Worm (Caenorhabditis elegans) whole organism, L1 larva: ENCODE results near the gene srh-295.

Experiments used
- C04F5.9 ChIP-seq: sonication (generic microtip); optimal IDR thresholded peaks from 2 replicates; lab custom pipeline; 2016; ENCODE audit warnings: missing genetic modification characterization, missing compliant biosample characterization
- aly-2 ChIP-seq: fragments of 150-350 bp; optimal IDR thresholded peaks from 2 replicates; lab custom pipeline; 2014; ENCODE audit warnings: missing biosample characterization, missing genetic modification characterization
- ama-1 ChIP-seq: fragments of 150-350 bp; optimal IDR thresholded peaks from 2 replicates; lab custom pipeline; 2014
- ceh-8 ChIP-seq: fragments of 200-800 bp; sonication (Bioruptor generic); optimal IDR thresholded peaks from 2 replicates; lab custom pipeline; 2018; ENCODE audit warnings: mild to moderate bottlenecking, missing genetic modification characterization, moderate library complexity, missing compliant biosample characterization
- ceh-88 ChIP-seq: fragments of 200-800 bp; sonication (Bioruptor generic); IDR thresholded peaks from 2 replicates; pipeline ENCODE4 v1.3.6; 2022; ENCODE audit warnings: missing genetic modification characterization, missing compliant biosample characterization
- dsc-1 ChIP-seq: sonication (generic microtip); optimal IDR thresholded peaks from 2 replicates; lab custom pipeline; 2016; ENCODE audit warnings: mild to moderate bottlenecking, missing genetic modification characterization, missing compliant biosample characterization
- efl-1 ChIP-seq, 4 experiments: fragments of 150-350 bp; optimal IDR thresholded peaks in 3 of 4; peaks in 1 of 4; 1 replicate in 1 of 4; 2 replicates in 3 of 4; lab custom pipeline; 2014; ENCODE audit warnings: missing biosample characterization in 2 of 4, missing genetic modification characterization in 2 of 4, missing genetic modification reagents in 2 of 4
- egl-27 ChIP-seq, 2 experiments: fragments of 150-350 bp in 1 of 2; sonication (generic microtip); optimal IDR thresholded peaks; 3 replicates each; lab custom pipeline; 2017 to 2018; ENCODE audit warnings: missing biosample characterization in 2 of 2, missing genetic modification characterization in 2 of 2, missing genetic modification reagents in 2 of 2
- elt-3 ChIP-seq, 6 experiments: fragments of 150-350 bp in 1 of 6; sonication (generic microtip); optimal IDR thresholded peaks; 2 replicates each; lab custom pipeline; 2017 to 2018; ENCODE audit warnings: missing biosample characterization in 6 of 6, missing genetic modification characterization in 6 of 6, inconsistent platforms in 1 of 6
- fkh-10 ChIP-seq: sonication (generic microtip); optimal IDR thresholded peaks from 2 replicates; lab custom pipeline; 2017; ENCODE audit warnings: missing biosample characterization, missing genetic modification reagents, missing genetic modification characterization
- grh-1 ChIP-seq: fragments of 200-800 bp; sonication (Bioruptor generic); IDR thresholded peaks from 2 replicates; pipeline ENCODE4 v1.3.6; 2022; ENCODE audit warnings: missing genetic modification reagents, missing genetic modification characterization, missing compliant biosample characterization
- hlh-17 ChIP-seq: fragments of 200-800 bp; sonication (Bioruptor generic); optimal IDR thresholded peaks from 2 replicates; lab custom pipeline; 2018; ENCODE audit warnings: missing genetic modification characterization, mild to moderate bottlenecking, missing compliant biosample characterization, moderate library complexity, borderline replicate concordance
- hlh-4 ChIP-seq: sonication (generic microtip); optimal IDR thresholded peaks from 2 replicates; lab custom pipeline; 2016; ENCODE audit warnings: mild to moderate bottlenecking, missing genetic modification characterization, missing compliant biosample characterization
- hpl-2 ChIP-seq: fragments of 150-350 bp; optimal IDR thresholded peaks from 2 replicates; lab custom pipeline; 2014; ENCODE audit warnings: missing biosample characterization, missing genetic modification reagents, missing genetic modification characterization
- irx-1 ChIP-seq: sonication (generic microtip); optimal IDR thresholded peaks from 2 replicates; lab custom pipeline; 2016; ENCODE audit warnings: missing genetic modification characterization, missing compliant biosample characterization
- isw-1 ChIP-seq: fragments of 200-800 bp; sonication (Bioruptor generic); IDR thresholded peaks from 2 replicates; pipeline ENCODE4 v1.3.6; 2022; ENCODE audit warnings: missing genetic modification characterization, missing compliant biosample characterization
- jun-1 ChIP-seq: fragments of 150-350 bp; optimal IDR thresholded peaks from 2 replicates; lab custom pipeline; 2014; ENCODE audit warnings: missing biosample characterization, missing genetic modification reagents, missing genetic modification characterization
- lin-14 ChIP-seq: fragments of 200-800 bp; sonication (Bioruptor generic); optimal IDR thresholded peaks from 2 replicates; lab custom pipeline; 2018; ENCODE audit warnings: mild to moderate bottlenecking, missing genetic modification characterization, moderate library complexity, missing compliant biosample characterization
- lin-15B ChIP-seq: fragments of 150-350 bp; sonication (generic microtip); optimal IDR thresholded peaks from 3 replicates; lab custom pipeline; 2014; ENCODE audit warnings: missing biosample characterization, missing genetic modification characterization
- lin-35 ChIP-seq, 2 experiments: fragments of 150-350 bp; optimal IDR thresholded peaks; 2 replicates each; lab custom pipeline; 2014; ENCODE audit warnings: missing biosample characterization in 2 of 2, missing genetic modification characterization in 2 of 2, missing genetic modification reagents in 2 of 2
- lin-39 ChIP-seq: fragments of 150-350 bp; optimal IDR thresholded peaks from 2 replicates; lab custom pipeline; 2014; ENCODE audit warnings: missing biosample characterization, missing genetic modification reagents, missing genetic modification characterization
- lsy-2 ChIP-seq, 2 experiments: fragments of 150-350 bp; optimal IDR thresholded peaks; 2 replicates each; lab custom pipeline; 2014; ENCODE audit warnings: missing biosample characterization in 2 of 2, missing genetic modification characterization in 2 of 2
- mab-9 ChIP-seq: fragments of 200-800 bp; sonication (Bioruptor generic); IDR thresholded peaks from 2 replicates; pipeline ENCODE4 v1.3.6; 2022; ENCODE audit warnings: missing genetic modification reagents, missing genetic modification characterization, missing compliant biosample characterization
- mef-2 ChIP-seq: fragments of 150-350 bp; optimal IDR thresholded peaks from 2 replicates; lab custom pipeline; 2014; ENCODE audit warnings: missing biosample characterization, missing genetic modification characterization
- nhr-12 ChIP-seq: sonication (generic microtip); optimal IDR thresholded peaks from 2 replicates; lab custom pipeline; 2017; ENCODE audit warnings: missing biosample characterization, missing genetic modification characterization
- nhr-20 ChIP-seq: sonication (generic microtip); optimal IDR thresholded peaks from 2 replicates; lab custom pipeline; 2016; ENCODE audit warnings: mild to moderate bottlenecking, missing genetic modification characterization, missing compliant biosample characterization
- nhr-237 ChIP-seq: fragments of 150-350 bp; optimal IDR thresholded peaks from 2 replicates; lab custom pipeline; 2014; ENCODE audit warnings: missing biosample characterization, missing genetic modification characterization
- nhr-71 ChIP-seq: sonication (generic microtip); optimal IDR thresholded peaks from 2 replicates; lab custom pipeline; 2016; ENCODE audit warnings: mild to moderate bottlenecking, missing genetic modification characterization, moderate library complexity, missing compliant biosample characterization
- nhr-76 ChIP-seq: sonication (generic microtip); optimal IDR thresholded peaks from 2 replicates; lab custom pipeline; 2017; ENCODE audit warnings: missing biosample characterization, missing genetic modification characterization
- nhr-77 ChIP-seq: fragments of 150-350 bp; optimal IDR thresholded peaks from 2 replicates; lab custom pipeline; 2014; ENCODE audit warnings: missing biosample characterization, missing genetic modification characterization
- pag-3 ChIP-seq: sonication (generic microtip); optimal IDR thresholded peaks from 2 replicates; lab custom pipeline; 2017; ENCODE audit warnings: missing genetic modification characterization, mild to moderate bottlenecking, missing compliant biosample characterization, antibody characterized with exemption, borderline replicate concordance; ENCODE audit not compliant: insufficient read depth
- pax-3 ChIP-seq: fragments of 200-800 bp; sonication (Bioruptor generic); optimal IDR thresholded peaks from 2 replicates; lab custom pipeline; 2018; ENCODE audit warnings: mild to moderate bottlenecking, missing genetic modification characterization, moderate library complexity, missing compliant biosample characterization
- pqm-1 ChIP-seq: sonication (generic microtip); optimal IDR thresholded peaks from 3 replicates; lab custom pipeline; 2017; ENCODE audit warnings: missing biosample characterization, missing genetic modification characterization
- rnt-1 ChIP-seq: sonication (generic microtip); optimal IDR thresholded peaks from 2 replicates; lab custom pipeline; 2016; ENCODE audit warnings: mild to moderate bottlenecking, missing genetic modification characterization, moderate library complexity, missing compliant biosample characterization
- snpc-4 ChIP-seq: fragments of 150-350 bp; optimal IDR thresholded peaks from 2 replicates; lab custom pipeline; 2014; ENCODE audit warnings: missing biosample characterization, missing genetic modification characterization
- snu-23 ChIP-seq: sonication (generic microtip); optimal IDR thresholded peaks from 2 replicates; lab custom pipeline; 2016; ENCODE audit warnings: missing genetic modification characterization, missing compliant biosample characterization
- sox-4 ChIP-seq: sonication (generic microtip); optimal IDR thresholded peaks from 2 replicates; lab custom pipeline; 2016; ENCODE audit warnings: missing genetic modification characterization, missing compliant biosample characterization
- sptf-1 ChIP-seq: fragments of 150-350 bp; optimal IDR thresholded peaks from 2 replicates; lab custom pipeline; 2014; ENCODE audit warnings: missing biosample characterization, missing genetic modification characterization
- swsn-7 ChIP-seq: sonication (generic microtip); optimal IDR thresholded peaks from 2 replicates; lab custom pipeline; 2016; ENCODE audit warnings: missing genetic modification characterization, missing compliant biosample characterization
- tbx-2 ChIP-seq: sonication (generic microtip); optimal IDR thresholded peaks from 2 replicates; lab custom pipeline; 2016; ENCODE audit warnings: missing genetic modification characterization, missing compliant biosample characterization
- unc-30 ChIP-seq: sonication (generic microtip); optimal IDR thresholded peaks from 2 replicates; lab custom pipeline; 2017; ENCODE audit warnings: missing biosample characterization, missing genetic modification characterization
- ztf-11 ChIP-seq, 2 experiments: sonication (generic microtip); optimal IDR thresholded peaks; 2 replicates each; lab custom pipeline; 2016 to 2017; ENCODE audit warnings: missing genetic modification characterization in 2 of 2, missing biosample characterization in 1 of 2, missing compliant biosample characterization in 1 of 2
- ztf-4 ChIP-seq: fragments of 150-350 bp; optimal IDR thresholded peaks from 2 replicates; lab custom pipeline; 2014; ENCODE audit warnings: missing biosample characterization, missing genetic modification characterization

Gene srh-295

ce11 chrV:15341404-15341803 is 11.0 kb downstream of the srh-295 start, which contains the start of gene clec-229:
Gene clec-229, minus strand, starts transcription at chrV:15341504.
- TF ChIP-seq grh-1 (GFP tag; lab: Robert Waterston, UW) (no peak), nhr-20 (tag; lab: Kevin White, UChicago) (no peak), aly-2 (tag; lab: Kevin White, UChicago) (no peak), egl-27 (tag; optimal IDR thresholded peaks at IDR 0.05; lab: Kevin White, UChicago) (no peak), pag-3 (tag; lab: Kevin White, UChicago) (no peak), pqm-1 (no peak), mef-2 (tag; lab: Kevin White, UChicago) (no peak), C04F5.9 (no peak), lin-14 (GFP tag; lab: Kevin White, UChicago) (no peak), ama-1 (lab: Kevin White, UChicago) (no peak), nhr-77 (no peak), fkh-10 (GFP tag; lab: Kevin White, UChicago) (no peak), sox-4 (tag; lab: Kevin White, UChicago) (no peak), nhr-237 (tag; lab: Kevin White, UChicago) (no peak), lin-35 (GFP tag; optimal IDR thresholded peaks at IDR 0.05; lab: Kevin White, UChicago) (no peak)

- TF ChIP-seq ceh-8 (GFP tag; lab: Kevin White, UChicago): no peak
- TF ChIP-seq aly-2 (tag; lab: Kevin White, UChicago): no peak
- no peak for TF ChIP-seq lin-15B (tag; lab: Kevin White, UChicago)
- no peak for TF ChIP-seq irx-1 (tag; lab: Kevin White, UChicago)
- TF ChIP-seq lin-14 (GFP tag; lab: Kevin White, UChicago): no peak
- no peak for TF ChIP-seq ceh-88 (GFP tag; lab: Robert Waterston, UW)
- TF ChIP-seq dsc-1 (tag; lab: Kevin White, UChicago): no peak
- TF ChIP-seq nhr-237 (tag; lab: Kevin White, UChicago): no peak
- no peak for TF ChIP-seq nhr-71 (tag; lab: Kevin White, UChicago)
- TF ChIP-seq hpl-2: no peak
- no peak for TF ChIP-seq isw-1 (GFP tag; lab: Robert Waterston, UW)
Observed at ce11 chrV:15344481-15344880, 14.1 kb downstream of the srh-295 start, which contains the start of gene wrt-8. Gene wrt-8, minus strand, starts transcription at chrV:15344581.

ce11 chrV:15347292-15347691 is 16.9 kb downstream of the srh-295 start, which contains the start of gene C29F3.3:
Gene C29F3.3, minus strand, starts transcription at chrV:15347392.
- no peak for TF ChIP-seq efl-1 (optimal IDR thresholded peaks at IDR 0.05; lab: Kevin White, UChicago)
- TF ChIP-seq efl-1 (GFP tag; optimal IDR thresholded peaks at IDR 0.05 in 1 of 2; lab: Kevin White, UChicago): no peak
- no peak for TF ChIP-seq nhr-12
- no peak for TF ChIP-seq elt-3 (tag; optimal IDR thresholded peaks at IDR 0.05; lab: Kevin White, UChicago)
- TF ChIP-seq ceh-8 (GFP tag; lab: Kevin White, UChicago): no peak
- no peak for TF ChIP-seq tbx-2
- TF ChIP-seq hlh-17 (GFP tag; lab: Kevin White, UChicago): no peak
- no peak for TF ChIP-seq irx-1 (tag; lab: Kevin White, UChicago)
- TF ChIP-seq hpl-2: no peak
- TF ChIP-seq hlh-4 (tag; lab: Kevin White, UChicago): no peak
- no peak for TF ChIP-seq mab-9 (GFP tag; lab: Robert Waterston, UW)
- no peak for TF ChIP-seq lsy-2 (tag; optimal IDR thresholded peaks at IDR 0.05; lab: Kevin White, UChicago)
- no peak for TF ChIP-seq jun-1 (tag; lab: Kevin White, UChicago)
- TF ChIP-seq, all 84 proteins: peak for 0

ce11 chrV:15349044-15349443 is 18.6 kb downstream of the srh-295 start, which contains the start of gene clec-230:
Gene clec-230, minus strand, starts transcription at chrV:15349144.
- TF ChIP-seq pag-3 (tag; lab: Kevin White, UChicago): no peak

ce11 chrV:15350615-15351014 is 20.2 kb downstream of the srh-295 start, which contains the start of gene clec-231:
Gene clec-231, minus strand, starts transcription at chrV:15350715.
- TF ChIP-seq nhr-76 (tag; lab: Kevin White, UChicago): no peak
- no peak for TF ChIP-seq snu-23 (GFP tag; lab: Kevin White, UChicago)
- no peak for TF ChIP-seq lsy-2 (tag; optimal IDR thresholded peaks at IDR 0.05; lab: Kevin White, UChicago)
- TF ChIP-seq sptf-1: no peak
- TF ChIP-seq ztf-4: no peak
- TF ChIP-seq pax-3 (tag; lab: Kevin White, UChicago): no peak
- TF ChIP-seq aly-2 (tag; lab: Kevin White, UChicago): no peak
- no peak for TF ChIP-seq snpc-4
- no peak for TF ChIP-seq fkh-10 (GFP tag; lab: Kevin White, UChicago)
- TF ChIP-seq rnt-1: no peak
- no peak for TF ChIP-seq lin-35 (GFP tag; optimal IDR thresholded peaks at IDR 0.05; lab: Kevin White, UChicago)
- TF ChIP-seq swsn-7 (tag; lab: Kevin White, UChicago): no peak
- no peak for TF ChIP-seq lin-39 (tag; lab: Kevin White, UChicago)
- no peak for TF ChIP-seq jun-1 (tag; lab: Kevin White, UChicago)
- no peak for TF ChIP-seq nhr-20 (tag; lab: Kevin White, UChicago)
- TF ChIP-seq egl-27 (tag; optimal IDR thresholded peaks at IDR 0.05; lab: Kevin White, UChicago): no peak
- TF ChIP-seq ztf-11 (tag; optimal IDR thresholded peaks at IDR 0.05; lab: Kevin White, UChicago): no peak
- no peak for TF ChIP-seq unc-30 (tag; lab: Kevin White, UChicago)
- no peak for TF ChIP-seq grh-1 (GFP tag; lab: Robert Waterston, UW)
